Worm (Caenorhabditis elegans): ENCODE data around the gene ZC395.4.

ZC395.4 gene

ce11 chrIII:5229511-5230250 lies 40.2 kb upstream of the ZC395.4 start:
- TF ChIP-seq ztf-22 (GFP tag; optimal IDR thresholded peaks at IDR 0.05): no peak
- TF ChIP-seq ceh-91 (GFP tag; IDR thresholded peaks at IDR 0.05): no peak
- peak; percentile 34; the same call in 1 of the 2 replicates for TF ChIP-seq Y53G8AR.9 (GFP tag; conservative IDR thresholded peaks at IDR 0.05)
- no peak for TF ChIP-seq attf-3 (GFP tag; conservative IDR thresholded peaks at IDR 0.05)
- TF ChIP-seq F37B4.10 (GFP tag; IDR thresholded peaks at IDR 0.05): 0 out of 2 replicates have a peak, but pooled peaks have one; percentile 27
- peak; percentile 4 for TF ChIP-seq ZK185.1 (tag; optimal IDR thresholded peaks at IDR 0.05; ENCODE audit: poor library complexity, severe bottlenecking)
- TF ChIP-seq rpc-1 (optimal IDR thresholded peaks at IDR 0.05): no peak
- TF ChIP-seq rpc-1 (tag; optimal IDR thresholded peaks at IDR 0.05): no peak
- TF ChIP-seq athp-1 (tag; optimal IDR thresholded peaks at IDR 0.05): no peak
- no peak for TF ChIP-seq tbp1 (GFP tag; optimal IDR thresholded peaks at IDR 0.05)
- no peak for TF ChIP-seq Y56A3A.18 (GFP tag; IDR thresholded peaks at IDR 0.05)
- no peak for TF ChIP-seq chd-7 (tag; optimal IDR thresholded peaks at IDR 0.05)
- no peak; the same call in 1 of the 2 replicates for TF ChIP-seq dox-1 (GFP tag; IDR thresholded peaks at IDR 0.05)
- no peak for TF ChIP-seq F57C9.4 (tag; optimal IDR thresholded peaks at IDR 0.05)
- TF ChIP-seq ceh-58 (GFP tag; IDR thresholded peaks at IDR 0.05): 0 out of 2 replicates have a peak, but pooled peaks have one; percentile 60
- TF ChIP-seq madf-3 (GFP tag; IDR thresholded peaks at IDR 0.05): 0 out of 2 replicates have a peak, but pooled peaks have one; percentile 28
- TF ChIP-seq ekl-4 (GFP tag; IDR thresholded peaks at IDR 0.05): no peak

- TF ChIP-seq dpff-1 (tag; optimal IDR thresholded peaks at IDR 0.05) (peak; percentile 95), ZK185.1 (tag; optimal IDR thresholded peaks at IDR 0.05; ENCODE audit: poor library complexity, severe bottlenecking) (peak; percentile 42), snpc-1.3 (tag; optimal IDR thresholded peaks at IDR 0.05; ENCODE audit: insufficient read depth) (peak; percentile 68), C06A6.2 (GFP tag; conservative IDR thresholded peaks at IDR 0.05) (no peak; the same call in 1 of the 2 replicates), aptf-3 (GFP tag; IDR thresholded peaks at IDR 0.05) (no peak), ztf-3 (GFP tag; optimal IDR thresholded peaks at IDR 0.05) (peak; percentile 73), B0019.2 (GFP tag; conservative IDR thresholded peaks at IDR 0.05) (no peak), atf-7 (tag; optimal IDR thresholded peaks at IDR 0.05) (peak; percentile 79), ztf-25 (GFP tag; IDR thresholded peaks at IDR 0.05) (no peak), T26A5.8 (tag; optimal IDR thresholded peaks at IDR 0.05) (peak; percentile 36), lin-26 (GFP tag; IDR thresholded peaks at IDR 0.05) (0 out of 2 replicates have a peak, but pooled peaks have one; percentile 53), ceh-40 (GFP tag; IDR thresholded peaks at IDR 0.05) (no peak), F10E7.11 (tag; optimal IDR thresholded peaks at IDR 0.05) (peak; percentile 83), bed-1 (GFP tag; IDR thresholded peaks at IDR 0.05) (no peak), hmg-1.2 (GFP tag; IDR thresholded peaks at IDR 0.05) (peak; percentile 44; the same call in 1 of the 2 replicates), Y67H2A.10 (GFP tag; conservative IDR thresholded peaks at IDR 0.05) (no peak), attf-6 (GFP tag; IDR thresholded peaks at IDR 0.05) (peak; percentile 75; the same call in 1 of the 2 replicates), nhr-90 (tag; optimal IDR thresholded peaks at IDR 0.05) (no peak), F57C9.4 (tag; optimal IDR thresholded peaks at IDR 0.05) (peak; percentile 96), Y53F4B.3 (GFP tag; IDR thresholded peaks at IDR 0.05) (no peak), gei-17 (GFP tag; optimal IDR thresholded peaks at IDR 0.05) (no peak), fkh-3 (tag; optimal IDR thresholded peaks at IDR 0.05) (peak; percentile 95), nhr-27 (tag; optimal IDR thresholded peaks at IDR 0.05) (peak; percentile 73), K11D2.4 (GFP tag; IDR thresholded peaks at IDR 0.05) (no peak), somi-1 (GFP tag; optimal IDR thresholded peaks at IDR 0.05) (peak; percentile 20), C17E4.6 (GFP tag; IDR thresholded peaks at IDR 0.05) (no peak), lsl-1 (GFP tag; optimal IDR thresholded peaks at IDR 0.05) (peak; percentile 44), snpc-1.1 (tag; optimal IDR thresholded peaks at IDR 0.05; ENCODE audit: insufficient read depth) (peak; percentile 29), F39B2.1 (GFP tag; IDR thresholded peaks at IDR 0.05) (peak; percentile 64; the same call in 1 of the 2 replicates), zim-3 (tag; optimal IDR thresholded peaks at IDR 0.05) (peak; percentile 91), nfyb-1 (GFP tag; IDR thresholded peaks at IDR 0.05) (peak; percentile 91), ztf-28 (GFP tag; IDR thresholded peaks at IDR 0.05) (no peak)
Observed at ce11 chrIII:5230415-5230814, 39.5 kb upstream of the ZC395.4 start, which contains the start of gene prmt-5. TSS of gene prmt-5 (plus strand) at chrIII:5230555.
